Worm (Caenorhabditis elegans) whole organism, L1 larva: ENCODE measurements around the gene par-2.

Experiments used
- elt-2 ChIP-seq: sonication (generic microtip); optimal IDR thresholded peaks from 2 replicates; lab custom pipeline; 2016; ENCODE audit warnings: missing genetic modification characterization, mild to moderate bottlenecking, inconsistent platforms, missing compliant biosample characterization, missing genetic modification reagents
- elt-3 ChIP-seq, 6 experiments: fragments of 150-350 bp in 1 of 6; sonication (generic microtip); optimal IDR thresholded peaks; 2 replicates each; lab custom pipeline; 2017 to 2018; ENCODE audit warnings: missing biosample characterization in 6 of 6, missing genetic modification characterization in 6 of 6, inconsistent platforms in 1 of 6
- lin-13 ChIP-seq: fragments of 150-350 bp; optimal IDR thresholded peaks from 2 replicates; lab custom pipeline; 2014; ENCODE audit warnings: missing biosample characterization, missing genetic modification reagents, missing genetic modification characterization
- nhr-11 ChIP-seq: fragments of 150-350 bp; optimal IDR thresholded peaks from 2 replicates; lab custom pipeline; 2014; ENCODE audit warnings: missing biosample characterization, missing genetic modification characterization
- unc-86 ChIP-seq: sonication (generic microtip); optimal IDR thresholded peaks from 2 replicates; lab custom pipeline; 2016; ENCODE audit warnings: missing genetic modification characterization, missing compliant biosample characterization

ce11 chrIII:1058881-1059280, 22.3 kb upstream of the par-2 start:
- TF ChIP-seq elt-3 (tag; optimal IDR thresholded peaks at IDR 0.05; lab: Kevin White, UChicago) (no peak), elt-2 (no peak), unc-86 (tag; lab: Kevin White, UChicago) (no peak), nhr-11 (tag; lab: Kevin White, UChicago) (no peak), lin-13 (GFP tag; lab: Kevin White, UChicago) (no peak)
